Fruit fly (Drosophila melanogaster): ENCODE measurements around the gene Cad86C.
A peak's percentile ranks its signal among the peaks of the same experiment; 100 is the strongest.

Gene Cad86C

dm6 chr3R:10849515-10849973, 22.7 kb downstream of the Cad86C start, which contains the start of gene CG42394 (continued):
- TF ChIP-seq CG18599 (GFP tag; optimal IDR thresholded peaks at IDR 0.05) (peak; percentile 98), jigr1 (GFP tag; IDR thresholded peaks at IDR 0.05) (peak; percentile 21; the same call in 1 of the 3 replicates), CG13296 (GFP tag; optimal IDR thresholded peaks at IDR 0.05) (peak; percentile 94), Optix (GFP tag; IDR thresholded peaks at IDR 0.05) (peak; percentile 83), CG3838 (GFP tag; optimal IDR thresholded peaks at IDR 0.05) (peak; percentile 78), pnt (GFP tag; optimal IDR thresholded peaks at IDR 0.05) (peak; percentile 56), CG9797 (GFP tag; optimal IDR thresholded peaks at IDR 0.05) (peak; percentile 25), CG16779 (GFP tag; IDR thresholded peaks at IDR 0.05) (peak; percentile 83), inv (GFP tag; IDR thresholded peaks at IDR 0.05; ENCODE audit: partially characterized antibody) (peak; percentile 30; the same call in 1 of the 2 replicates), toy (GFP tag; IDR thresholded peaks at IDR 0.05) (peak; percentile 87), bab2 (GFP tag; optimal IDR thresholded peaks at IDR 0.05) (peak; percentile 48), sens (GFP tag) (peak; percentile 97), zfh2 (GFP tag; optimal IDR thresholded peaks at IDR 0.05) (peak; percentile 17), slbo (GFP tag; IDR thresholded peaks at IDR 0.05) (peak; percentile 89), Sin3A (optimal IDR thresholded peaks at IDR 0.05) (no peak), Oaz (GFP tag; IDR thresholded peaks at IDR 0.05) (peak; percentile 78), exex (tag; optimal IDR thresholded peaks at IDR 0.05) (peak; percentile 78), CG34224 (GFP tag; IDR thresholded peaks at IDR 0.05; ENCODE audit: partially characterized antibody) (no peak), trem (tag; optimal IDR thresholded peaks at IDR 0.05) (peak; percentile 95), CG9932 (GFP tag; IDR thresholded peaks at IDR 0.05) (peak; percentile 88), B-H1 (GFP tag; IDR thresholded peaks at IDR 0.05) (peak; percentile 90), Tbp (GFP tag; optimal IDR thresholded peaks at IDR 0.05) (no peak), Mrtf (GFP tag; IDR thresholded peaks at IDR 0.05) (peak; percentile 87), CG3847 (GFP tag; IDR thresholded peaks at IDR 0.05) (peak; percentile 87), corto (GFP tag; optimal IDR thresholded peaks at IDR 0.05) (peak; percentile 60), wek (GFP tag; optimal IDR thresholded peaks at IDR 0.05) (peak; percentile 12), Deaf1 (tag; optimal IDR thresholded peaks at IDR 0.05) (peak; percentile 86), mam (GFP tag; optimal IDR thresholded peaks at IDR 0.05) (peak; percentile 69), NFAT (GFP tag; IDR thresholded peaks at IDR 0.05) (peak; percentile 89), CG2678 (tag; optimal IDR thresholded peaks at IDR 0.05) (peak; percentile 97), Med (GFP tag) (peak; percentile 88), CG14860 (GFP tag; IDR thresholded peaks at IDR 0.05; ENCODE audit: partially characterized antibody) (peak; percentile 50; the same call in 1 of the 3 replicates), HLHmδ (GFP tag; optimal IDR thresholded peaks at IDR 0.05) (no peak), Ets65A (GFP tag) (peak; percentile 65), ssp (GFP tag; IDR thresholded peaks at IDR 0.05) (peak; percentile 78), grau (tag; optimal IDR thresholded peaks at IDR 0.05) (peak; percentile 95), danr (GFP tag; IDR thresholded peaks at IDR 0.05) (peak; percentile 87), pita (GFP tag; optimal IDR thresholded peaks at IDR 0.05) (no peak), CG9215 (GFP tag; IDR thresholded peaks at IDR 0.05) (peak; percentile 83), CG12769 (tag; optimal IDR thresholded peaks at IDR 0.05) (no peak), CG33213 (GFP tag; optimal IDR thresholded peaks at IDR 0.05) (peak; percentile 51), CG12155 (GFP tag; optimal IDR thresholded peaks at IDR 0.05) (peak; percentile 86), fd96Cb (tag; optimal IDR thresholded peaks at IDR 0.05) (peak; percentile 97), Pdp1 (GFP tag; optimal IDR thresholded peaks at IDR 0.05) (peak; percentile 63 to 86), CTCF (GFP tag; optimal IDR thresholded peaks at IDR 0.05) (peak; percentile 67), chinmo (GFP tag; IDR thresholded peaks at IDR 0.05; ENCODE audit: partially characterized antibody) (peak; percentile 64; the same call in 2 of the 4 replicates), CG13123 (GFP tag; optimal IDR thresholded peaks at IDR 0.05) (peak; percentile 85), CG9437 (GFP tag; optimal IDR thresholded peaks at IDR 0.05) (peak; percentile 90), odd (GFP tag; optimal IDR thresholded peaks at IDR 0.05) (peak; percentile 93), Scr (GFP tag; IDR thresholded peaks at IDR 0.05; ENCODE audit: partially characterized antibody) (peak; percentile 44; the same call in 1 of the 2 replicates), CG15073 (GFP tag; optimal IDR thresholded peaks at IDR 0.05) (peak; percentile 53), CG18262 (tag; optimal IDR thresholded peaks at IDR 0.05) (peak; percentile 99)
